Fruit fly (Drosophila melanogaster): ENCODE measurements around the gene Edem1.

Edem1 gene

dm6 chrX:1947178-1947872, 38.7 kb upstream of the Edem1 start (continued):
- TF ChIP-seq ranshi (GFP tag; IDR thresholded peaks at IDR 0.05) (peak; percentile 95), trh (GFP tag; optimal IDR thresholded peaks at IDR 0.05) (peak; percentile 90), CG16863 (GFP tag; optimal IDR thresholded peaks at IDR 0.05) (peak; percentile 96), CG15601 (tag; optimal IDR thresholded peaks at IDR 0.05) (peak; percentile 98), jing (GFP tag; optimal IDR thresholded peaks at IDR 0.05) (peak; percentile 95), Ada2b (GFP tag; IDR thresholded peaks at IDR 0.05) (peak; percentile 92), CG15011 (GFP tag; optimal IDR thresholded peaks at IDR 0.05) (peak; percentile 87), Elba2 (GFP tag; optimal IDR thresholded peaks at IDR 0.05) (peak; percentile 64), crol (GFP tag; IDR thresholded peaks at IDR 0.05) (peak; percentile 78), al (GFP tag; IDR thresholded peaks at IDR 0.05) (peak; percentile 68), cas (GFP tag; IDR thresholded peaks at IDR 0.05) (peak; percentile 73), sd (tag; optimal IDR thresholded peaks at IDR 0.05) (peak; percentile 50), fu2 (GFP tag; optimal IDR thresholded peaks at IDR 0.05) (peak; percentile 75), CoRest (tag; optimal IDR thresholded peaks at IDR 0.05) (peak; percentile 96), CG17385 (GFP tag; optimal IDR thresholded peaks at IDR 0.05) (peak; percentile 93), wor (GFP tag; IDR thresholded peaks at IDR 0.05) (peak; percentile 94), CG4730 (GFP tag; IDR thresholded peaks at IDR 0.05) (peak; percentile 89), CG42726 (GFP tag; IDR thresholded peaks at IDR 0.05; ENCODE audit: partially characterized antibody) (no peak), CG7928 (GFP tag; optimal IDR thresholded peaks at IDR 0.05) (peak; percentile 45), Side (GFP tag; optimal IDR thresholded peaks at IDR 0.05) (peak; percentile 95), sr (GFP tag; IDR thresholded peaks at IDR 0.05) (peak; percentile 87), CG32772 (GFP tag; IDR thresholded peaks at IDR 0.05) (peak; percentile 95), tio (GFP tag; optimal IDR thresholded peaks at IDR 0.05) (peak; percentile 94), ac (GFP tag; optimal IDR thresholded peaks at IDR 0.05) (peak; percentile 95), CG14667 (GFP tag; IDR thresholded peaks at IDR 0.05) (peak; percentile 94), CG8388 (GFP tag; optimal IDR thresholded peaks at IDR 0.05) (peak; percentile 98), knrl (GFP tag; IDR thresholded peaks at IDR 0.05; ENCODE audit: partially characterized antibody) (no peak), CG8944 (GFP tag; optimal IDR thresholded peaks at IDR 0.05) (peak; percentile 94), so (GFP tag; IDR thresholded peaks at IDR 0.05) (peak; percentile 96), eve (GFP tag; optimal IDR thresholded peaks at IDR 0.05) (peak; percentile 88 to 98), Rx (GFP tag; IDR thresholded peaks at IDR 0.05) (peak; percentile 95), row (GFP tag; IDR thresholded peaks at IDR 0.05) (peak; percentile 96), CG17802 (tag; optimal IDR thresholded peaks at IDR 0.05) (peak; percentile 89), Ets65A (GFP tag) (peak; percentile 98), hbn (GFP tag; IDR thresholded peaks at IDR 0.05; ENCODE audit: partially characterized antibody) (no peak), HLHmδ (GFP tag; optimal IDR thresholded peaks at IDR 0.05) (no peak), mirr (GFP tag; optimal IDR thresholded peaks at IDR 0.05) (peak; percentile 35), HHEX (GFP tag; optimal IDR thresholded peaks at IDR 0.05) (peak; percentile 96), CG5953 (GFP tag; IDR thresholded peaks at IDR 0.05) (peak; percentile 94), BtbVII (GFP tag; optimal IDR thresholded peaks at IDR 0.05) (peak; percentile 90), Poxn (GFP tag; IDR thresholded peaks at IDR 0.05) (peak; percentile 10; the same call in 1 of the 2 replicates), fd96Cb (tag; optimal IDR thresholded peaks at IDR 0.05) (peak; percentile 98), sc (optimal IDR thresholded peaks at IDR 0.05) (no peak), sc (GFP tag; optimal IDR thresholded peaks at IDR 0.05) (peak; percentile 98), jigr1 (GFP tag; IDR thresholded peaks at IDR 0.05) (peak; percentile 79), CG2678 (tag; optimal IDR thresholded peaks at IDR 0.05) (peak; percentile 96), da (GFP tag; optimal IDR thresholded peaks at IDR 0.05) (peak; percentile 89), slou (GFP tag; optimal IDR thresholded peaks at IDR 0.05) (peak; percentile 75), ewg (GFP tag; optimal IDR thresholded peaks at IDR 0.05) (peak; percentile 96), bab2 (GFP tag; optimal IDR thresholded peaks at IDR 0.05) (peak; percentile 95), jumu (GFP tag; optimal IDR thresholded peaks at IDR 0.05) (peak; percentile 96)
